Worm (Caenorhabditis elegans): ENCODE results near the gene C56G2.9.

DNA sequence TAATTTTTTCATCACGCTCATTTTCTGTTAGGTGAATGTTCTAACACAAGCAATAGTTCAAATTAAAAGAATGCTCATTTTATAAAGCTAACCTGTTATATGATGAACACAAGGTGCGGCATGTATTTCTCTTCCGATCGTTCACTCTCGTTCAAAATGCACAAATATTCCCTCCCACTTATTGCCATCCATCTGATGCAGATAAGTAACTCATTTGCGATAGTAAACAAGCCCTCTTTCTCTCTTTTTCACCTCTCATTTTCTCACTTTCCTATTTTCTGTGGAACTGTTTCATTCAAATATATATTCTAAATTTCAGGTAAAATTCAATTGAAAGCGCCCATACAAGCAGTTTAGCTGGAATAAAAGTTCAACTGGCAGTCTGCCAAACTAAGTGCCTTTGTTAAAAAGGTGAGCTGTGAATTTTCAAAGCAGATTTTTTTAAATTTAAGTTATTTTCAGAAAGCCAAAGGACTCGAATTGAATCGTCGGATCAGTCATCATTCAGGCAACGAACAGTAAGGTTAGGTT lies 2.9 kb upstream of the C56G2.9 start, which contains the start of the genes trmt-10C.2 and C56G2.22:
- no peak for TF ChIP-seq F13C5.2 (tag; optimal IDR thresholded peaks at IDR 0.05)
- TF ChIP-seq ama-1 (optimal IDR thresholded peaks at IDR 0.05) = no peak

All from whole organism, early embryonic.